Fruit fly (Drosophila melanogaster) whole organism, embryonic: ENCODE results near the gene CG31882.

Experiments used
- Atf-2 ChIP-seq: fragments of 200-800 bp; sonication (Bioruptor generic); optimal IDR thresholded peaks from 2 replicates; lab custom pipeline; 2016; ENCODE audit warnings: missing biosample characterization, missing genetic modification characterization
- Atf6 ChIP-seq: fragments of 200-800 bp; sonication (Bioruptor generic); IDR thresholded peaks from 2 replicates; pipeline ENCODE4 v1.3.6; 2022; ENCODE audit warnings: missing biosample characterization, missing genetic modification characterization
- CG10267 ChIP-seq: fragments of 200-800 bp; sonication (Bioruptor generic); optimal IDR thresholded peaks from 2 replicates; lab custom pipeline; 2018; ENCODE audit warnings: missing biosample characterization, mild to moderate bottlenecking, missing genetic modification characterization, moderate library complexity
- CG11723 ChIP-seq: fragments of 200-800 bp; sonication (Bioruptor generic); optimal IDR thresholded peaks from 2 replicates; lab custom pipeline; 2017; ENCODE audit warnings: missing biosample characterization, mild to moderate bottlenecking, missing genetic modification characterization
- CG12071 ChIP-seq: fragments of 200-800 bp; sonication (Bioruptor generic); optimal IDR thresholded peaks from 3 replicates; lab custom pipeline; 2018; ENCODE audit warnings: missing biosample characterization, mild to moderate bottlenecking, missing genetic modification characterization
- CG12155 ChIP-seq: fragments of 200-800 bp; sonication (Bioruptor generic); optimal IDR thresholded peaks from 3 replicates; lab custom pipeline; 2016; ENCODE audit warnings: missing biosample characterization, missing genetic modification characterization
- CG16815 ChIP-seq: fragments of 200-800 bp; sonication (Bioruptor generic); optimal IDR thresholded peaks from 3 replicates; lab custom pipeline; 2017; ENCODE audit warnings: missing biosample characterization, mild to moderate bottlenecking, missing genetic modification characterization
- CG18011 ChIP-seq: fragments of 200-800 bp; sonication (Bioruptor generic); optimal IDR thresholded peaks from 2 replicates; lab custom pipeline; 2017; ENCODE audit warnings: missing biosample characterization, missing genetic modification characterization, mild to moderate bottlenecking, moderate library complexity, missing genotype
- CG18619 ChIP-seq: fragments of 200-800 bp; sonication (Bioruptor generic); optimal IDR thresholded peaks from 3 replicates; lab custom pipeline; 2017; ENCODE audit warnings: missing biosample characterization, mild to moderate bottlenecking, missing genetic modification characterization
- CG2129 ChIP-seq: fragments of 200-800 bp; sonication (Bioruptor generic); IDR thresholded peaks from 2 replicates; pipeline ENCODE4 v1.3.6; 2022; ENCODE audit warnings: missing biosample characterization, missing genetic modification characterization; ENCODE audit not compliant: partially characterized antibody
- CG2678 ChIP-seq: fragments of 200-800 bp; sonication (Bioruptor generic); optimal IDR thresholded peaks from 3 replicates; lab custom pipeline; 2019; ENCODE audit warnings: missing biosample characterization, mild to moderate bottlenecking, missing genetic modification characterization, moderate library complexity
- CG31365 ChIP-seq: fragments of 200-800 bp; sonication (Bioruptor generic); optimal IDR thresholded peaks from 2 replicates; lab custom pipeline; 2018; ENCODE audit warnings: missing biosample characterization, mild to moderate bottlenecking, missing genetic modification characterization
- CG4328 ChIP-seq: fragments of 200-800 bp; sonication (Bioruptor generic); optimal IDR thresholded peaks from 3 replicates; lab custom pipeline; 2017; ENCODE audit warnings: missing biosample characterization, missing genetic modification reagents, missing genetic modification characterization
- CG5245 ChIP-seq: fragments of 200-800 bp; sonication (Bioruptor generic); optimal IDR thresholded peaks from 3 replicates; lab custom pipeline; 2016; ENCODE audit warnings: missing biosample characterization, missing genetic modification characterization
- CG7745 ChIP-seq: fragments of 200-800 bp; sonication (Bioruptor generic); optimal IDR thresholded peaks from 2 replicates; lab custom pipeline; 2018; ENCODE audit warnings: missing biosample characterization, mild to moderate bottlenecking, missing genetic modification characterization, moderate library complexity
- CG9727 ChIP-seq: fragments of 200-800 bp; sonication (Bioruptor generic); optimal IDR thresholded peaks from 3 replicates; lab custom pipeline; 2017; ENCODE audit warnings: missing biosample characterization, mild to moderate bottlenecking, missing genetic modification characterization
- E2f2 ChIP-seq: fragments of 200-800 bp; sonication (Bioruptor generic); IDR thresholded peaks from 2 replicates; pipeline ENCODE4 v1.3.6; 2022; ENCODE audit warnings: missing biosample characterization, missing genetic modification characterization
- Fer3 ChIP-seq: fragments of 200-800 bp; sonication (Bioruptor generic); optimal IDR thresholded peaks from 2 replicates; lab custom pipeline; 2018; ENCODE audit warnings: missing biosample characterization, mild to moderate bottlenecking, missing genetic modification characterization, moderate library complexity
- H2.0 ChIP-seq: fragments of 200-800 bp; sonication (Bioruptor generic); IDR thresholded peaks from 2 replicates; pipeline ENCODE4 v1.3.6; 2022; ENCODE audit warnings: missing biosample characterization, missing genetic modification characterization
- Kr ChIP-seq: fragments of 200-800 bp; sonication (Bioruptor generic); optimal IDR thresholded peaks from 2 replicates; lab custom pipeline; 2017; ENCODE audit warnings: missing biosample characterization, mild to moderate bottlenecking, missing genetic modification characterization
- NfI ChIP-seq: fragments of 200-800 bp; sonication (Bioruptor generic); optimal IDR thresholded peaks from 3 replicates; lab custom pipeline; 2018; ENCODE audit warnings: missing biosample characterization, mild to moderate bottlenecking, missing genetic modification characterization, moderate library complexity
- Oaz ChIP-seq: fragments of 200-800 bp; sonication (Bioruptor generic); IDR thresholded peaks from 2 replicates; pipeline ENCODE4 v1.3.6; 2022; ENCODE audit warnings: missing biosample characterization, missing genetic modification characterization
- Oli ChIP-seq: fragments of 200-800 bp; sonication (Bioruptor generic); optimal IDR thresholded peaks from 2 replicates; lab custom pipeline; 2018; ENCODE audit warnings: missing biosample characterization, mild to moderate bottlenecking, missing genetic modification characterization, moderate library complexity
- Six4 ChIP-seq: fragments of 200-800 bp; sonication (Bioruptor generic); optimal IDR thresholded peaks from 2 replicates; lab custom pipeline; 2016; ENCODE audit warnings: missing biosample characterization, missing genetic modification characterization
- Ssrp ChIP-seq: fragments of 200-800 bp; sonication (Bioruptor generic); optimal IDR thresholded peaks from 2 replicates; lab custom pipeline; 2018; ENCODE audit warnings: missing biosample characterization, mild to moderate bottlenecking, missing genetic modification characterization, moderate library complexity
- Taf1 ChIP-seq: fragments of 200-800 bp; sonication (Bioruptor generic); IDR thresholded peaks from 2 replicates; pipeline ENCODE4 v1.3.6; 2022; ENCODE audit warnings: missing biosample characterization, missing genetic modification characterization
- bsh ChIP-seq, 2 experiments: fragments of 200-800 bp; sonication (Bioruptor generic); optimal IDR thresholded peaks; 2 replicates each; lab custom pipeline; 2017 to 2018; ENCODE audit warnings: mild to moderate bottlenecking in 2 of 2, missing biosample characterization in 2 of 2, missing genetic modification characterization in 2 of 2, moderate library complexity in 1 of 2
- danr ChIP-seq: fragments of 200-800 bp; sonication (Bioruptor generic); IDR thresholded peaks from 2 replicates; pipeline ENCODE4 v1.3.6; 2022; ENCODE audit warnings: missing biosample characterization, missing genetic modification characterization
- dati ChIP-seq: fragments of 200-800 bp; sonication (Bioruptor generic); IDR thresholded peaks from 2 replicates; pipeline ENCODE4 v1.3.6; 2022; ENCODE audit warnings: missing biosample characterization, missing genetic modification characterization
- esg ChIP-seq: fragments of 200-800 bp; sonication (Bioruptor generic); conservative IDR thresholded peaks from 2 replicates; pipeline ENCODE4 v1.3.6; 2022; ENCODE audit warnings: missing biosample characterization, missing genetic modification characterization
- eyg ChIP-seq: fragments of 200-800 bp; sonication (Bioruptor generic); optimal IDR thresholded peaks from 3 replicates; lab custom pipeline; 2016; ENCODE audit warnings: missing biosample characterization, missing genetic modification characterization
- gce ChIP-seq: fragments of 200-800 bp; sonication (Bioruptor generic); IDR thresholded peaks from 3 replicates; pipeline ENCODE4 v1.3.6; 2022; ENCODE audit warnings: missing biosample characterization, missing genetic modification characterization
- gcm ChIP-seq: fragments of 200-800 bp; sonication (Bioruptor generic); optimal IDR thresholded peaks from 2 replicates; lab custom pipeline; 2019; ENCODE audit warnings: missing biosample characterization, mild to moderate bottlenecking, missing genetic modification characterization, moderate library complexity
- gt ChIP-seq: fragments of 200-800 bp; sonication (Bioruptor generic); IDR thresholded peaks from 2 replicates; pipeline ENCODE4 v1.3.6; 2022; ENCODE audit warnings: missing biosample characterization, missing genetic modification characterization
- ham ChIP-seq: fragments of 200-800 bp; sonication (Bioruptor generic); IDR thresholded peaks from 2 replicates; pipeline ENCODE4 v1.3.6; 2022; ENCODE audit warnings: missing biosample characterization, missing genetic modification characterization
- lab ChIP-seq: fragments of 200-800 bp; sonication (Bioruptor generic); optimal IDR thresholded peaks from 3 replicates; lab custom pipeline; 2017; ENCODE audit warnings: missing biosample characterization, missing genetic modification characterization, mild to moderate bottlenecking, moderate library complexity, missing genetic modification reagents
- mirr ChIP-seq: fragments of 200-800 bp; sonication (Bioruptor generic); optimal IDR thresholded peaks from 3 replicates; lab custom pipeline; 2018; ENCODE audit warnings: missing biosample characterization, mild to moderate bottlenecking, missing genetic modification characterization
- nau ChIP-seq: fragments of 200-800 bp; sonication (Bioruptor generic); optimal IDR thresholded peaks from 3 replicates; lab custom pipeline; 2017; ENCODE audit warnings: missing biosample characterization, mild to moderate bottlenecking, missing genetic modification characterization, missing genetic modification reagents
- nom ChIP-seq: fragments of 200-800 bp; sonication (Bioruptor generic); optimal IDR thresholded peaks from 2 replicates; lab custom pipeline; 2017; ENCODE audit warnings: missing biosample characterization, missing genetic modification characterization, mild to moderate bottlenecking, moderate library complexity, missing genetic modification reagents
- pum ChIP-seq: fragments of 200-800 bp; sonication (Bioruptor generic); optimal IDR thresholded peaks from 2 replicates; lab custom pipeline; 2016; ENCODE audit warnings: missing biosample characterization, missing genetic modification characterization
- salm ChIP-seq: fragments of 200-800 bp; sonication (Bioruptor generic); optimal IDR thresholded peaks from 2 replicates; lab custom pipeline; 2018; ENCODE audit warnings: missing biosample characterization, mild to moderate bottlenecking, missing genetic modification characterization
- scrt ChIP-seq: fragments of 200-800 bp; sonication (Bioruptor generic); optimal IDR thresholded peaks from 2 replicates; lab custom pipeline; 2018; ENCODE audit warnings: missing biosample characterization, mild to moderate bottlenecking, missing genetic modification characterization, moderate library complexity
- shn ChIP-seq: fragments of 200-800 bp; sonication (Bioruptor generic); optimal IDR thresholded peaks from 3 replicates; lab custom pipeline; 2016; ENCODE audit warnings: missing biosample characterization, missing genetic modification characterization
- slbo ChIP-seq: fragments of 200-800 bp; sonication (Bioruptor generic); IDR thresholded peaks from 2 replicates; pipeline ENCODE4 v1.3.6; 2022; ENCODE audit warnings: missing biosample characterization, missing genetic modification characterization
- sr ChIP-seq: fragments of 200-800 bp; sonication (Bioruptor generic); IDR thresholded peaks from 3 replicates; pipeline ENCODE4 v1.3.6; 2022; ENCODE audit warnings: missing biosample characterization, missing genetic modification characterization
- ssp ChIP-seq: fragments of 200-800 bp; sonication (Bioruptor generic); IDR thresholded peaks from 2 replicates; pipeline ENCODE4 v1.3.6; 2022; ENCODE audit warnings: missing biosample characterization, missing genetic modification characterization
- stc ChIP-seq: fragments of 200-800 bp; sonication (Bioruptor generic); IDR thresholded peaks from 2 replicates; pipeline ENCODE4 v1.3.6; 2022; ENCODE audit warnings: missing biosample characterization, missing genetic modification characterization
- toy ChIP-seq: fragments of 200-800 bp; sonication (Bioruptor generic); IDR thresholded peaks from 2 replicates; pipeline ENCODE4 v1.3.6; 2022; ENCODE audit warnings: missing biosample characterization, missing genetic modification characterization
- tup ChIP-seq: fragments of 200-800 bp; sonication (Bioruptor generic); optimal IDR thresholded peaks from 2 replicates; lab custom pipeline; 2016; ENCODE audit warnings: missing biosample characterization, mild to moderate bottlenecking, missing genetic modification characterization, moderate library complexity

CG31882 gene

DNA sequence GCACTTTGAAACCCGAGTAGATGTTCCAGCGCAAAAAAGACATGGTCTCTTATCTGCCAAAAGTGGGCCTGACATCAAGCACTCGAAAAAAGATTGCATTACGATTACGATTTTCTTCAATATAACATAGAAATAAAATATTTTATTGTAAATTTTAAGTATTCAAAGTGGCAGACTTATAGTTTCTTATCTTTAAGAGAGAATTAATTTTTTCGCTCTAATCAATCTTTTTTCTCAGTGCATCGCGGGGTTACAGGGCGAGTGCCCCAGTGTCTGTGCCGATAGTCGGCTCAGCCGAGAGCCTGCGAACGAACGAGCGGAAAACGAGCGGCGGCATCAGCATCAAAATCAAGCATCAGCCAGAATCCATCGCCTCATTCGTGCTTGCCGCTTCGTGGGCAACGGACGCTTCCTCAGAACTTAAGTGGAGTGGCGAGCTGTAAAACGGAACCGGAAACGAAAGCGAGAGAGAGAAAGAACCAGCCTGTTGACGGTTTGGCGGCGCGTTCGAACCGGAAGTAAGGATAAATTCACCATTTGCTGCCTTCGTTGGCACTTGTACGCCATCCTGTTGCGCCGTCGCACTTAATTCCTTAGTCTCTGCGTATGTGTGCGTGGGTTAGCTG, 8.8 kb upstream of the CG31882 start, which contains the start of gene Apoltp (continued):
- TF ChIP-seq shn (GFP tag; lab: Kevin White, UChicago) (no peak), CG5245 (GFP tag; lab: Kevin White, UChicago) (peak; percentile 25), Oli (peak; percentile 52), eyg (GFP tag; lab: Kevin White, UChicago) (no peak), Atf-2 (GFP tag; lab: Kevin White, UChicago) (no peak), Taf1 (peak; percentile 69), CG2129 (GFP tag; lab: Robert Waterston, UW) (no peak), stc (GFP tag; lab: Robert Waterston, UW) (peak; percentile 56; the same call in 1 of the 2 replicates), pum (GFP tag; lab: Kevin White, UChicago) (peak; percentile 4), gce (GFP tag; lab: Robert Waterston, UW) (peak; percentile 50; the same call in 2 of the 3 replicates), CG7745 (tag; lab: Kevin White, UChicago) (no peak), CG18011 (no peak), Ssrp (tag; lab: Kevin White, UChicago) (peak; percentile 46), Six4 (GFP tag; lab: Kevin White, UChicago) (peak; percentile 35), CG12155 (GFP tag; lab: Kevin White, UChicago) (peak; percentile 10), toy (GFP tag; lab: Robert Waterston, UW) (0 out of 2 replicates have a peak, but pooled peaks have one; percentile 59), Atf6 (GFP tag; lab: Robert Waterston, UW) (peak; percentile 81), CG31365 (tag; lab: Kevin White, UChicago) (peak; percentile 6), esg (GFP tag; lab: Robert Waterston, UW) (no peak; the same call in 1 of the 2 replicates), mirr (GFP tag; lab: Kevin White, UChicago) (peak; percentile 17), CG12071 (GFP tag; lab: Kevin White, UChicago) (peak; percentile 16), nau (peak; percentile 51), bsh (GFP tag; optimal IDR thresholded peaks at IDR 0.05; lab: Kevin White, UChicago) (peak in 1 of 2 experiments; percentile 58), ssp (GFP tag; lab: Robert Waterston, UW) (peak; percentile 52), NfI (GFP tag; lab: Kevin White, UChicago) (peak; percentile 63), scrt (GFP tag; lab: Kevin White, UChicago) (peak; percentile 72), Fer3 (tag; lab: Kevin White, UChicago) (peak; percentile 79), nom (GFP tag; lab: Kevin White, UChicago) (peak; percentile 48), CG4328 (GFP tag; lab: Kevin White, UChicago) (peak; percentile 17), Kr (GFP tag; lab: Kevin White, UChicago) (no peak), E2f2 (GFP tag; lab: Robert Waterston, UW) (peak; percentile 29; the same call in 1 of the 2 replicates), slbo (GFP tag; lab: Robert Waterston, UW) (peak; percentile 85), sr (GFP tag; lab: Robert Waterston, UW) (peak; percentile 24; the same call in 1 of the 3 replicates), tup (GFP tag; lab: Kevin White, UChicago) (peak; percentile 35), CG2678 (tag; lab: Kevin White, UChicago) (peak; percentile 86), lab (peak; percentile 89), Oaz (0 out of 2 replicates have a peak, but pooled peaks have one; percentile 35), dati (GFP tag; lab: Robert Waterston, UW) (no peak), CG16815 (GFP tag; lab: Kevin White, UChicago) (peak; percentile 23), CG18619 (GFP tag; lab: Kevin White, UChicago) (peak; percentile 54), gcm (GFP tag; lab: Kevin White, UChicago) (peak; percentile 69), gt (no peak), CG10267 (tag; lab: Kevin White, UChicago) (peak; percentile 63), CG9727 (peak; percentile 77), danr (GFP tag; lab: Robert Waterston, UW) (peak; percentile 52), salm (tag; lab: Kevin White, UChicago) (no peak), ham (GFP tag; lab: Robert Waterston, UW) (no peak), H2.0 (peak; percentile 49), CG11723 (GFP tag; lab: Kevin White, UChicago) (no peak)
